Fruit fly (Drosophila melanogaster) whole organism, embryonic: Measurements from ENCODE around the gene CG4586.

Source experiments
- Asciz ChIP-seq: fragments of 200-800 bp; sonication (Bioruptor generic); optimal IDR thresholded peaks from 2 replicates; lab custom pipeline; 2017; ENCODE audit warnings: missing biosample characterization, mild to moderate bottlenecking, missing genetic modification characterization, missing genetic modification reagents
- CG10267 ChIP-seq: fragments of 200-800 bp; sonication (Bioruptor generic); optimal IDR thresholded peaks from 2 replicates; lab custom pipeline; 2018; ENCODE audit warnings: missing biosample characterization, mild to moderate bottlenecking, missing genetic modification characterization, moderate library complexity
- CG10274 ChIP-seq: fragments of 200-800 bp; sonication (Bioruptor generic); optimal IDR thresholded peaks from 3 replicates; lab custom pipeline; 2017; ENCODE audit warnings: missing biosample characterization, mild to moderate bottlenecking, missing genetic modification characterization
- CG10543 ChIP-seq: fragments of 200-800 bp; sonication (Bioruptor generic); optimal IDR thresholded peaks from 3 replicates; lab custom pipeline; 2017; ENCODE audit warnings: missing biosample characterization, mild to moderate bottlenecking, missing genetic modification characterization, moderate library complexity
- CG12299 ChIP-seq: fragments of 200-800 bp; sonication (Bioruptor generic); optimal IDR thresholded peaks from 2 replicates; lab custom pipeline; 2018; ENCODE audit warnings: missing biosample characterization, mild to moderate bottlenecking, missing genetic modification characterization
- CG14014 ChIP-seq: fragments of 200-800 bp; sonication (Bioruptor generic); IDR thresholded peaks from 2 replicates; pipeline ENCODE4 v1.3.6; 2022; ENCODE audit warnings: missing biosample characterization, missing genetic modification characterization
- CG15073 ChIP-seq: fragments of 200-800 bp; sonication (Bioruptor generic); optimal IDR thresholded peaks from 2 replicates; lab custom pipeline; 2016; ENCODE audit warnings: missing biosample characterization, missing genetic modification characterization
- CG16813 ChIP-seq: fragments of 200-800 bp; sonication (Bioruptor generic); IDR thresholded peaks from 3 replicates; pipeline ENCODE4 v1.3.6; 2022; ENCODE audit warnings: missing biosample characterization, missing genetic modification characterization; ENCODE audit not compliant: partially characterized antibody
- CG17186 ChIP-seq: fragments of 200-800 bp; sonication (Bioruptor generic); optimal IDR thresholded peaks from 3 replicates; lab custom pipeline; 2017; ENCODE audit warnings: missing biosample characterization, missing genetic modification reagents, missing genetic modification characterization
- CG18619 ChIP-seq: fragments of 200-800 bp; sonication (Bioruptor generic); optimal IDR thresholded peaks from 3 replicates; lab custom pipeline; 2017; ENCODE audit warnings: missing biosample characterization, mild to moderate bottlenecking, missing genetic modification characterization
- CG31224 ChIP-seq: fragments of 200-800 bp; sonication (Bioruptor generic); IDR thresholded peaks from 2 replicates; pipeline ENCODE4 v1.3.6; 2022; ENCODE audit warnings: missing biosample characterization, missing genetic modification characterization
- CG6254 ChIP-seq: fragments of 200-800 bp; sonication (Bioruptor generic); optimal IDR thresholded peaks from 3 replicates; lab custom pipeline; 2017; ENCODE audit warnings: mild to moderate bottlenecking, missing biosample characterization, missing genetic modification reagents, missing genetic modification characterization
- CG7987 ChIP-seq: fragments of 200-800 bp; sonication (Bioruptor generic); optimal IDR thresholded peaks from 2 replicates; lab custom pipeline; 2018; ENCODE audit warnings: missing biosample characterization, mild to moderate bottlenecking, missing genetic modification characterization, moderate library complexity
- CG9727 ChIP-seq: fragments of 200-800 bp; sonication (Bioruptor generic); optimal IDR thresholded peaks from 3 replicates; lab custom pipeline; 2017; ENCODE audit warnings: missing biosample characterization, mild to moderate bottlenecking, missing genetic modification characterization
- CHES-1-like ChIP-seq: fragments of 200-800 bp; sonication (Bioruptor generic); optimal IDR thresholded peaks from 2 replicates; lab custom pipeline; 2016; ENCODE audit warnings: missing biosample characterization, missing genetic modification characterization
- D19B ChIP-seq: fragments of 200-800 bp; sonication (Bioruptor generic); optimal IDR thresholded peaks from 2 replicates; lab custom pipeline; 2017; ENCODE audit warnings: missing biosample characterization, mild to moderate bottlenecking, missing genetic modification characterization
- Dip3 ChIP-seq: fragments of 200-800 bp; sonication (Bioruptor generic); optimal IDR thresholded peaks from 3 replicates; lab custom pipeline; 2016; ENCODE audit warnings: missing biosample characterization, missing genetic modification characterization
- E2f1 ChIP-seq: fragments of 200-800 bp; sonication (Bioruptor generic); IDR thresholded peaks from 2 replicates; pipeline ENCODE4 v1.3.6; 2022; ENCODE audit warnings: missing biosample characterization, missing genetic modification characterization
- GATAe ChIP-seq: fragments of 200-800 bp; sonication (Bioruptor generic); conservative IDR thresholded peaks from 2 replicates; pipeline ENCODE4 v1.3.6; 2022; ENCODE audit warnings: missing biosample characterization, missing genetic modification characterization
- Gsc ChIP-seq: fragments of 200-800 bp; sonication (Bioruptor generic); IDR thresholded peaks from 2 replicates; pipeline ENCODE4 v1.3.6; 2022; ENCODE audit warnings: missing biosample characterization, missing genetic modification characterization
- HHEX ChIP-seq: fragments of 200-800 bp; sonication (Bioruptor generic); optimal IDR thresholded peaks from 3 replicates; lab custom pipeline; 2017; ENCODE audit warnings: missing biosample characterization, mild to moderate bottlenecking, missing genetic modification characterization, missing genetic modification reagents
- HLH4C ChIP-seq: fragments of 200-800 bp; sonication (Bioruptor generic); IDR thresholded peaks from 3 replicates; pipeline ENCODE4 v1.3.6; 2022; ENCODE audit warnings: missing biosample characterization, missing genetic modification characterization; ENCODE audit not compliant: partially characterized antibody
- HmgD ChIP-seq: fragments of 200-800 bp; sonication (Bioruptor generic); optimal IDR thresholded peaks from 3 replicates; lab custom pipeline; 2016; ENCODE audit warnings: missing biosample characterization, missing genetic modification characterization
- Lpt ChIP-seq: fragments of >200 bp; optimal IDR thresholded peaks from 2 replicates; lab custom pipeline; 2018; ENCODE audit warnings: missing biosample characterization, missing genetic modification characterization
- Mes4 ChIP-seq: fragments of 200-800 bp; sonication (Bioruptor generic); optimal IDR thresholded peaks from 2 replicates; lab custom pipeline; 2016; ENCODE audit warnings: missing biosample characterization, missing genetic modification characterization
- Myb ChIP-seq: fragments of 200-800 bp; sonication (Bioruptor generic); optimal IDR thresholded peaks from 2 replicates; lab custom pipeline; 2016; ENCODE audit warnings: missing biosample characterization, missing genetic modification characterization
- NFAT ChIP-seq: fragments of 200-800 bp; sonication (Bioruptor generic); IDR thresholded peaks from 2 replicates; pipeline ENCODE4 v1.3.6; 2022; ENCODE audit warnings: missing biosample characterization, missing genetic modification characterization
- TFAM ChIP-seq: fragments of 200-800 bp; sonication (Bioruptor generic); optimal IDR thresholded peaks from 2 replicates; lab custom pipeline; 2017; ENCODE audit warnings: missing biosample characterization, missing genetic modification characterization, inconsistent platforms
- Trl ChIP-seq, 3 experiments: fragments of >200 bp in 2 of 3; fragments of 200-800 bp in 1 of 3; sonication (Bioruptor generic) in 1 of 3; optimal IDR thresholded peaks; 2 replicates in 1 of 3; 3 replicates in 2 of 3; lab custom pipeline; 2016 to 2017; ENCODE audit warnings: missing biosample characterization in 1 of 3, missing genetic modification characterization in 1 of 3
- abd-A ChIP-seq: fragments of 200-800 bp; sonication (Bioruptor generic); optimal IDR thresholded peaks from 3 replicates; lab custom pipeline; 2019; ENCODE audit warnings: missing biosample characterization, mild to moderate bottlenecking, missing genetic modification characterization, moderate library complexity
- dmrt11E ChIP-seq: fragments of 200-800 bp; sonication (Bioruptor generic); optimal IDR thresholded peaks from 3 replicates; lab custom pipeline; 2018; ENCODE audit warnings: missing biosample characterization, mild to moderate bottlenecking, missing genetic modification characterization, moderate library complexity
- dmrt99B ChIP-seq: fragments of 200-800 bp; sonication (Bioruptor generic); optimal IDR thresholded peaks from 2 replicates; lab custom pipeline; 2018; ENCODE audit warnings: missing biosample characterization, mild to moderate bottlenecking, missing genetic modification characterization, moderate library complexity
- dysf ChIP-seq: fragments of 200-800 bp; sonication (Bioruptor generic); IDR thresholded peaks from 3 replicates; pipeline ENCODE4 v1.3.6; 2022; ENCODE audit warnings: missing biosample characterization, missing genetic modification characterization
- ems ChIP-seq: fragments of 200-800 bp; sonication (Bioruptor generic); optimal IDR thresholded peaks from 3 replicates; lab custom pipeline; 2016; ENCODE audit warnings: missing biosample characterization, missing genetic modification characterization
- ewg ChIP-seq: fragments of 200-800 bp; sonication (Bioruptor generic); optimal IDR thresholded peaks from 3 replicates; lab custom pipeline; 2017; ENCODE audit warnings: mild to moderate bottlenecking, missing biosample characterization, missing genetic modification reagents, missing genetic modification characterization
- inv ChIP-seq: fragments of 200-800 bp; sonication (Bioruptor generic); IDR thresholded peaks from 2 replicates; pipeline ENCODE4 v1.3.6; 2022; ENCODE audit warnings: missing biosample characterization, missing genetic modification characterization; ENCODE audit not compliant: partially characterized antibody
- jigr1 ChIP-seq: fragments of 200-800 bp; sonication (Bioruptor generic); IDR thresholded peaks from 3 replicates; pipeline ENCODE4 v1.3.6; 2022; ENCODE audit warnings: missing biosample characterization, missing genetic modification characterization
- lov ChIP-seq, 2 experiments: fragments of 200-800 bp in 1 of 2; fragments of >200 bp in 1 of 2; sonication (Bioruptor generic) in 1 of 2; IDR thresholded peaks in 1 of 2; optimal IDR thresholded peaks in 1 of 2; 2 replicates in 1 of 2; 3 replicates in 1 of 2; pipeline versions ENCODE4 v1.3.6 to Lab custom; 2017 to 2022; ENCODE audit warnings: missing biosample characterization in 1 of 2, missing genetic modification characterization in 1 of 2
- luna ChIP-seq: fragments of 200-800 bp; sonication (Bioruptor generic); optimal IDR thresholded peaks from 2 replicates; lab custom pipeline; 2016; ENCODE audit warnings: missing biosample characterization, missing genetic modification characterization
- pfk ChIP-seq: fragments of 200-800 bp; sonication (Bioruptor generic); optimal IDR thresholded peaks from 2 replicates; lab custom pipeline; 2018; ENCODE audit warnings: missing biosample characterization, mild to moderate bottlenecking, missing genetic modification characterization, moderate library complexity
- pho ChIP-seq: fragments of 200-800 bp; sonication (Bioruptor generic); optimal IDR thresholded peaks from 2 replicates; lab custom pipeline; 2016; ENCODE audit warnings: missing biosample characterization, missing genetic modification characterization
- prd ChIP-seq, 3 experiments: fragments of >200 bp in 2 of 3; fragments of 200-800 bp in 1 of 3; sonication (Bioruptor generic) in 1 of 3; optimal IDR thresholded peaks in 2 of 3; IDR thresholded peaks in 1 of 3; 2 replicates in 2 of 3; 3 replicates in 1 of 3; pipeline versions ENCODE4 v1.3.6 to Lab custom; 2017 to 2022; ENCODE audit warnings: missing biosample characterization in 1 of 3, missing genetic modification characterization in 1 of 3
- sc ChIP-seq, 3 experiments: fragments of >200 bp in 2 of 3; fragments of 200-800 bp in 1 of 3; sonication (Bioruptor generic) in 1 of 3; optimal IDR thresholded peaks; 2 replicates in 2 of 3; 3 replicates in 1 of 3; lab custom pipeline; 2017; ENCODE audit warnings: mild to moderate bottlenecking in 1 of 3, missing biosample characterization in 1 of 3, missing genetic modification characterization in 1 of 3, missing genetic modification reagents in 1 of 3
- sug ChIP-seq: fragments of 200-800 bp; optimal IDR thresholded peaks from 2 replicates; lab custom pipeline; 2019; ENCODE audit warnings: missing biosample characterization, mild to moderate bottlenecking, missing genetic modification characterization, moderate library complexity
- tio ChIP-seq: fragments of 200-800 bp; sonication (Bioruptor generic); optimal IDR thresholded peaks from 2 replicates; lab custom pipeline; 2017; ENCODE audit warnings: missing biosample characterization, missing genetic modification characterization, inconsistent platforms
- trh ChIP-seq: fragments of 200-800 bp; sonication (Bioruptor generic); optimal IDR thresholded peaks from 2 replicates; lab custom pipeline; 2016; ENCODE audit warnings: missing biosample characterization, missing genetic modification characterization

CG4586 gene

DNA sequence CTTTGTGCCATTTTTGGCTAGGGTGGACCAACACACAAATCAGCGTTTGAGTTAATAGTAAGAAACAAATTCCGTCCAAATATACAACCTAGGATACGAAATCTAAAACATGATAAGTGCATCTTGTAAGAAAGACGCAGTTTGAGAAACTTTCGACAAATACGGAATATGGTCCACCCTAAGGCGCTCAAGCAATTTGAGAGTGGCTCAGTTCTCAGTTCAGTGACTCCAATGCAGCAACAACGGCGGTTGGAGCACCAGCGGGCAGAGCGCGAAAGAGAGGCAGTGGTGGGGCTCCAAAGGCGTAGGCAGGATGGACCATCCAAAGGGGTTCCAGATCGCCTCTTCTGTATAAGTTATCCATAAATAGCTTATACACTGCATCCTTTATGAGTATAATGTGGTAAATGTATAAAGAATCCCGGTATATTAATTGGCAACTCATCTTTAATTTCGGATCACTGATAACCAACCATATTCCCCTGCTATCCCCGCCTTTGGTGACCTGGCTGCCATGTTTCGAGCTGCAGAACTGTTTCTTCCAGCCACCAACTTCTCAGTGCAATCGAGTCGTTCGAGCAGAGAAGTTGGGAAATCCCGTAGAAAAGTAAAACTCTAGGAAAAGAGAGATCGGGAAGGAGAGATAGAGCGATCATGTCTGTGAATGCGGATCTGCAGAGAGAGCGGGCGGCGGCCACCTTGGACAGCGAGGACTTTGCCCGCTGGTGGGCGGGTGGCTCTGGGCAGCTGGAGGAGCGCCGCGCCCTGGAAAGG is at the start of gene CG4586 (continued):
- TF ChIP-seq Gsc (GFP tag; lab: Robert Waterston, UW) (peak; percentile 43; the same call in 1 of the 2 replicates), Myb (GFP tag; lab: Kevin White, UChicago) (peak; percentile 84), HmgD (GFP tag; lab: Kevin White, UChicago) (peak; percentile 95), CG9727 (GFP tag; lab: Kevin White, UChicago) (peak; percentile 94), dysf (GFP tag; lab: Robert Waterston, UW) (peak; percentile 94), CG14014 (GFP tag; lab: Robert Waterston, UW) (peak; percentile 94), luna (GFP tag; lab: Kevin White, UChicago) (peak; percentile 95), GATAe (GFP tag; lab: Robert Waterston, UW) (peak; percentile 82), CG6254 (peak; percentile 94), CG7987 (peak; percentile 95), dmrt11E (peak; percentile 71), CG10267 (peak; percentile 86), CG17186 (GFP tag; lab: Kevin White, UChicago) (peak; percentile 69), Mes4 (GFP tag; lab: Kevin White, UChicago) (peak; percentile 92), E2f1 (GFP tag; lab: Robert Waterston, UW) (peak; percentile 92), jigr1 (GFP tag; lab: Robert Waterston, UW) (peak; percentile 51; the same call in 1 of the 3 replicates), prd (optimal IDR thresholded peaks at IDR 0.05; lab: Kevin White, UChicago) (no peak), prd (GFP tag; IDR thresholded peaks at IDR 0.05; lab: Robert Waterston, UW) (peak; percentile 90), dmrt99B (peak; percentile 95), CG15073 (GFP tag; lab: Kevin White, UChicago) (peak; percentile 67), D19B (peak; percentile 89), CG18619 (peak; percentile 93), inv (GFP tag; lab: Robert Waterston, UW) (no peak), Trl (optimal IDR thresholded peaks at IDR 0.05; lab: Kevin White, UChicago) (no peak), Trl (GFP tag; optimal IDR thresholded peaks at IDR 0.05; lab: Kevin White, UChicago) (peak; percentile 94), CG16813 (no peak), tio (GFP tag; lab: Kevin White, UChicago) (peak; percentile 87), abd-A (peak; percentile 46), trh (GFP tag; lab: Kevin White, UChicago) (peak; percentile 76), CG10543 (GFP tag; lab: Kevin White, UChicago) (peak; percentile 83), HHEX (GFP tag; lab: Kevin White, UChicago) (peak; percentile 97), lov (optimal IDR thresholded peaks at IDR 0.05; lab: Kevin White, UChicago) (no peak), lov (GFP tag; IDR thresholded peaks at IDR 0.05; lab: Robert Waterston, UW) (peak; percentile 95), CG31224 (GFP tag; lab: Robert Waterston, UW) (peak; percentile 80), CG10274 (GFP tag; lab: Kevin White, UChicago) (peak; percentile 89), HLH4C (no peak), sug (peak; percentile 84), Dip3 (peak; percentile 96), pfk (peak; percentile 41), Asciz (GFP tag; lab: Kevin White, UChicago) (peak; percentile 96), Lpt (GFP tag; lab: Kevin White, UChicago) (no peak), TFAM (GFP tag; lab: Kevin White, UChicago) (peak; percentile 76), sc (optimal IDR thresholded peaks at IDR 0.05; lab: Kevin White, UChicago) (no peak), sc (GFP tag; optimal IDR thresholded peaks at IDR 0.05; lab: Kevin White, UChicago) (peak; percentile 81), NFAT (GFP tag; lab: Robert Waterston, UW) (peak; percentile 91), pho (peak; percentile 93), ewg (GFP tag; lab: Kevin White, UChicago) (peak; percentile 85), ems (GFP tag; lab: Kevin White, UChicago) (peak; percentile 97), CHES-1-like (GFP tag; lab: Kevin White, UChicago) (peak; percentile 97), CG12299 (tag; lab: Kevin White, UChicago) (peak; percentile 96)
